Fruit fly (Drosophila melanogaster): Measurements from ENCODE around the gene Vha68-3.

Gene Vha68-3

DNA sequence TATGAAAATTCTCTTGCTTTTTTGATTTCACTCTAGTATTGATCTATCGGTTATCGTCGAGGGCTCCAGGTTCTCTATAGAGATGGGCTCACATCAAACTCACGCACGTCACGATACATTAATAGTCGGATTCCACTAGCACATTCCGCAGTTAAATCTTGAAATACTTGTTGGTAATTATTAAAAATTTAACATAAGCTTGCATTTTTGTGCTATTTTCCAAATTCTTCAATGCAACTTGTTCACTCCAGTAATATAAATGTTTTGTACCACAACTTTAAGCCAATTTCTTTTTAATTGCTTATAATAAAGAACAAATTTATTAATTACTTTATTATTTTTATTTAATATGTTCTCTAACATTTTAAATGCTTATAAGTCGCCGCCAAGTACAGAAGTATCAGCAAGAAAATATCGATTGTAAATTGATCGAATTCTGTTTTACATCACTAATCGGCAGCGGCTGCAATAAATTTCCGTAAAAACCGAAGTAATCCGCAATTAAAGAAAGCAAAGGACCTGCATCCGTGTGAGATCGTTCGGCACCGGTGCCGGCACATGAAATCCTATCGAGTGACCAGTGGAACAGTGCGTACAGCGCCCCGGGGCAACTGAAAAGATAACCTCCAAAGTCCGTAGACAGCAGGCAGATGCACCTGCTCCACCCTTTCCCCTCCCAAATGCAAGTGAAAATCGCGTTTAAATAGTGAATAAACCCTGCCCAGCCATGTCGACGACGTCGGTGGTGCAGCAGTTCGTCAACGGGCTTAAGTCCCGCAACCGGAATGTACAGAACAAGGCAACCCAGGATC, 25.7 kb downstream of the Vha68-3 start, which contains the start of the genes Vha68-1 and mTor (continued):
- TF ChIP-seq Dif (GFP tag; optimal IDR thresholded peaks at IDR 0.05; ENCODE audit: partially characterized antibody) (no peak), Mio (GFP tag; optimal IDR thresholded peaks at IDR 0.05) (no peak), Hr78 (GFP tag; optimal IDR thresholded peaks at IDR 0.05) (peak; percentile 11), ey (GFP tag; optimal IDR thresholded peaks at IDR 0.05) (peak; percentile 75)

DNA sequence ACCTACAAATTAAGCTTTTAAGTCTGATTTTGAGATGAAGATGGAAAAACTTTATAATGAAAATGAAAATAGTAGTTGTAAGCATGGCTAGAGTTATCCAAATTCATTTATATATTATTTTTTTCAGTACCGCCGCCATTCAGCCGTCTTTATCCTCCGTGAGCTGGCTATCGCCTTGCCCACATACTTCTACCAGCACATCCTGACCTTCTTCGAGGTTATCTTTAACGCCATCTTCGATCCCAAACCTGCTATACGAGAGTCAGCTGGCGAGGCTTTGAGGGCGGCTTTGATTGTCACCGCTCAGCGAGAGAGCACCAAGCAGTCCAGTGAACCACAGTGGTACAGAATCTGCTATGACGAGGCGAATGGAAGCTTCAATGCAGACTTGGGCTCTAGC, 26.7 kb downstream of the Vha68-3 start:
- no peak for TF ChIP-seq ey (GFP tag; optimal IDR thresholded peaks at IDR 0.05)
- no peak for TF ChIP-seq rgr (GFP tag; optimal IDR thresholded peaks at IDR 0.05)
- no peak for TF ChIP-seq sage (GFP tag; optimal IDR thresholded peaks at IDR 0.05)
- no peak for TF ChIP-seq Hr83 (GFP tag; optimal IDR thresholded peaks at IDR 0.05; ENCODE audit: poor library complexity, severe bottlenecking)
- no peak for TF ChIP-seq dl (GFP tag; optimal IDR thresholded peaks at IDR 0.05; ENCODE audit: insufficient read depth in 1 of 2, partially characterized antibody in 2 of 2)
- no peak for TF ChIP-seq HLH106 (tag; optimal IDR thresholded peaks at IDR 0.05)
- TF ChIP-seq woc (GFP tag; optimal IDR thresholded peaks at IDR 0.05): no peak
- TF ChIP-seq jim (GFP tag; optimal IDR thresholded peaks at IDR 0.05): no peak
- TF ChIP-seq Hnf4 (GFP tag; optimal IDR thresholded peaks at IDR 0.05): no peak
- no peak for TF ChIP-seq lola (GFP tag; optimal IDR thresholded peaks at IDR 0.05)
- TF ChIP-seq Myc (optimal IDR thresholded peaks at IDR 0.05): no peak
- TF ChIP-seq CG32264 (GFP tag; optimal IDR thresholded peaks at IDR 0.05): no peak
- no peak for TF ChIP-seq Rel (GFP tag; optimal IDR thresholded peaks at IDR 0.05)
- TF ChIP-seq Rel (tag; optimal IDR thresholded peaks at IDR 0.05): no peak
- TF ChIP-seq dsf (GFP tag; optimal IDR thresholded peaks at IDR 0.05; ENCODE audit: borderline replicate concordance): no peak
- TF ChIP-seq N (GFP tag; optimal IDR thresholded peaks at IDR 0.05): no peak
- no peak for TF ChIP-seq Vsx2 (GFP tag; optimal IDR thresholded peaks at IDR 0.05; ENCODE audit: partially characterized antibody)
- TF ChIP-seq foxo (GFP tag; optimal IDR thresholded peaks at IDR 0.05): no peak

DNA sequence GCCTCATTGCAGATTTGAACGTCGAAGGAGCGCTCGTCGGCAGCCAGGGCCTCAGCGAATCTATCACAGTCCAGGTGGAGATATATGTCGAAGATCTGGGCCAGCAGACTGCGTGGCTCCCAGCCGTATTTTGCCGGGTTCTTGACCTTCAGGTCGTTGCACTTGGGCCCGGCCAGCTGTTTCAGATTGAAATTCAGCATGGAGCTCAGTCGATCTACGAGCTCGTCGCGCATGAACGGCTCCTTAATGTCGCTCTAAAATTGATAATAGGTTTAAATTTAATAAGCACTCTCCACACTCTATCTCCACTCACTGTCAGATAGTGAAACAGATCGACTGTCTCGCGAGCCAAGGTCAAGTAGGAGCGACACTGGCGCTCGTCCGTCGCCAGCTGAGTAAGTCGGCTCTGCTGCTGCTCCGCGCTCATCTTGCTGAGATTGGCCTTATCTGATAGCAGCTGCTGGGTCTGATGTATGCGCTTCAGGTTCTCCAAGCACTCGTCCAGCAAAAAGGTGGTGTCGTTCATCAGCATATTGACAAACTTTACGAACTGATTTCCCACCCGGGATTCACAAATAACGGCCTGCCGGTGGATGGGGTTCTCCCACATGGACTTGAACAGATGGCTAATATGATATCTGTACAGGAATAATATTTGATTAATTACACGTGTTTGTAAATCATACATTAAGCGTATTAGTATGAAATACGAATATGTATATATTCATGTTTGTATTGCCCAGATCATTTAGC, 35.6 kb downstream of the Vha68-3 start:
- no peak for TF ChIP-seq h (GFP tag; optimal IDR thresholded peaks at IDR 0.05)
- TF ChIP-seq HLH106 (tag; optimal IDR thresholded peaks at IDR 0.05): no peak
- TF ChIP-seq brk (GFP tag; optimal IDR thresholded peaks at IDR 0.05): no peak
- TF ChIP-seq Vsx2 (GFP tag; optimal IDR thresholded peaks at IDR 0.05; ENCODE audit: partially characterized antibody): no peak
- no peak for TF ChIP-seq Mio (GFP tag; optimal IDR thresholded peaks at IDR 0.05)
- TF ChIP-seq jim (GFP tag; optimal IDR thresholded peaks at IDR 0.05): no peak
- no peak for TF ChIP-seq Myc (optimal IDR thresholded peaks at IDR 0.05)
- TF ChIP-seq OdsH (GFP tag; optimal IDR thresholded peaks at IDR 0.05): no peak
- TF ChIP-seq CG9705 (GFP tag; optimal IDR thresholded peaks at IDR 0.05): no peak
- TF ChIP-seq Dfd (GFP tag; optimal IDR thresholded peaks at IDR 0.05): no peak
- peak; percentile 13 for TF ChIP-seq Dif (GFP tag; optimal IDR thresholded peaks at IDR 0.05; ENCODE audit: partially characterized antibody)
- no peak for TF ChIP-seq Rel (GFP tag; optimal IDR thresholded peaks at IDR 0.05)
- TF ChIP-seq Rel (tag; optimal IDR thresholded peaks at IDR 0.05): peak; percentile 96
- TF ChIP-seq dl (GFP tag; optimal IDR thresholded peaks at IDR 0.05; ENCODE audit: insufficient read depth in 1 of 2, partially characterized antibody in 2 of 2): no peak
- TF ChIP-seq Hnf4 (GFP tag; optimal IDR thresholded peaks at IDR 0.05): no peak

dm6 chr2L:13018992-13019484, 40.5 kb downstream of the Vha68-3 start, which contains the start of gene Ube4B:
TSS of gene Ube4B (minus strand) at chr2L:13019434.
- TF ChIP-seq woc (GFP tag; optimal IDR thresholded peaks at IDR 0.05): peak; percentile 25
- no peak for TF ChIP-seq br (GFP tag; optimal IDR thresholded peaks at IDR 0.05)
- TF ChIP-seq CrebA (GFP tag; optimal IDR thresholded peaks at IDR 0.05; ENCODE audit: borderline replicate concordance): no peak
- peak; percentile 83 for TF ChIP-seq Hr83 (GFP tag; optimal IDR thresholded peaks at IDR 0.05; ENCODE audit: poor library complexity, severe bottlenecking)
- TF ChIP-seq HLH106 (tag; optimal IDR thresholded peaks at IDR 0.05): peak; percentile 71
- no peak for TF ChIP-seq GATAd (GFP tag; optimal IDR thresholded peaks at IDR 0.05)
- peak; percentile 40 for TF ChIP-seq ey (GFP tag; optimal IDR thresholded peaks at IDR 0.05)
- no peak for TF ChIP-seq Vsx2 (GFP tag; optimal IDR thresholded peaks at IDR 0.05; ENCODE audit: partially characterized antibody)
- TF ChIP-seq Myc (optimal IDR thresholded peaks at IDR 0.05): no peak
- no peak for TF ChIP-seq N (GFP tag; optimal IDR thresholded peaks at IDR 0.05)
- peak; percentile 65 for TF ChIP-seq rgr (GFP tag; optimal IDR thresholded peaks at IDR 0.05)
- TF ChIP-seq Rel (GFP tag; optimal IDR thresholded peaks at IDR 0.05): no peak
- TF ChIP-seq Rel (tag; optimal IDR thresholded peaks at IDR 0.05): peak; percentile 59
- peak; percentile 68 for TF ChIP-seq h (GFP tag; optimal IDR thresholded peaks at IDR 0.05)
- peak; percentile 49 for TF ChIP-seq CG9705 (GFP tag; optimal IDR thresholded peaks at IDR 0.05)
- peak in 1 of 2 experiments; percentile 71 for TF ChIP-seq foxo (GFP tag; optimal IDR thresholded peaks at IDR 0.05)
- TF ChIP-seq CG32264 (GFP tag; optimal IDR thresholded peaks at IDR 0.05): peak; percentile 9
- TF ChIP-seq OdsH (GFP tag; optimal IDR thresholded peaks at IDR 0.05): peak; percentile 6
- no peak for TF ChIP-seq Dfd (GFP tag; optimal IDR thresholded peaks at IDR 0.05)
- no peak for TF ChIP-seq brk (GFP tag; optimal IDR thresholded peaks at IDR 0.05)
- peak; percentile 44 for TF ChIP-seq sv (GFP tag; optimal IDR thresholded peaks at IDR 0.05)
- TF ChIP-seq fru (GFP tag; optimal IDR thresholded peaks at IDR 0.05): peak; percentile 56
- peak; percentile 38 for TF ChIP-seq psq (GFP tag; optimal IDR thresholded peaks at IDR 0.05)
- peak; percentile 62 for TF ChIP-seq Sp1 (GFP tag; optimal IDR thresholded peaks at IDR 0.05)
